Fruit fly (Drosophila melanogaster) whole organism, embryonic: Measurements from ENCODE around the gene CG16953.
A peak's percentile ranks its signal among the peaks of the same experiment; 100 is the strongest.

Experiments
- CG10543 ChIP-seq: fragments of 200-800 bp; sonication (Bioruptor generic); optimal IDR thresholded peaks from 3 replicates; lab custom pipeline; 2017; ENCODE audit warnings: missing biosample characterization, mild to moderate bottlenecking, missing genetic modification characterization, moderate library complexity
- CG10565 ChIP-seq: fragments of 200-800 bp; sonication (Bioruptor generic); optimal IDR thresholded peaks from 3 replicates; lab custom pipeline; 2016; ENCODE audit warnings: missing biosample characterization, mild to moderate bottlenecking, missing genetic modification characterization
- CG11093 ChIP-seq: fragments of 200-800 bp; sonication (Bioruptor generic); IDR thresholded peaks from 3 replicates; pipeline ENCODE4 v1.3.6; 2022; ENCODE audit warnings: missing biosample characterization, missing genetic modification characterization
- CG11504 ChIP-seq: fragments of 200-800 bp; sonication (Bioruptor generic); optimal IDR thresholded peaks from 3 replicates; lab custom pipeline; 2019; ENCODE audit warnings: missing biosample characterization, mild to moderate bottlenecking, missing genetic modification characterization, moderate library complexity
- CG11723 ChIP-seq: fragments of 200-800 bp; sonication (Bioruptor generic); optimal IDR thresholded peaks from 2 replicates; lab custom pipeline; 2017; ENCODE audit warnings: missing biosample characterization, mild to moderate bottlenecking, missing genetic modification characterization
- CG12769 ChIP-seq: fragments of 200-800 bp; sonication (Bioruptor generic); optimal IDR thresholded peaks from 2 replicates; lab custom pipeline; 2019; ENCODE audit warnings: missing biosample characterization, mild to moderate bottlenecking, missing genetic modification characterization, moderate library complexity
- CG13775 ChIP-seq: fragments of 200-800 bp; sonication (Bioruptor generic); optimal IDR thresholded peaks from 3 replicates; lab custom pipeline; 2017; ENCODE audit warnings: missing biosample characterization, mild to moderate bottlenecking, missing genetic modification characterization
- CG14710 ChIP-seq: fragments of 200-800 bp; sonication (Bioruptor generic); optimal IDR thresholded peaks from 3 replicates; lab custom pipeline; 2019; ENCODE audit warnings: missing biosample characterization, mild to moderate bottlenecking, missing genetic modification characterization, moderate library complexity
- CG1603 ChIP-seq: fragments of 200-800 bp; sonication (Bioruptor generic); optimal IDR thresholded peaks from 2 replicates; lab custom pipeline; 2019; ENCODE audit warnings: missing biosample characterization, mild to moderate bottlenecking, missing genetic modification characterization, moderate library complexity
- CG17328 ChIP-seq: fragments of 200-800 bp; sonication (Bioruptor generic); IDR thresholded peaks from 2 replicates; pipeline ENCODE4 v1.3.6; 2022; ENCODE audit warnings: missing biosample characterization, missing genetic modification characterization
- CG17829 ChIP-seq: fragments of 200-800 bp; optimal IDR thresholded peaks from 2 replicates; lab custom pipeline; 2019; ENCODE audit warnings: missing biosample characterization, mild to moderate bottlenecking, missing genetic modification characterization, moderate library complexity
- CG18011 ChIP-seq: fragments of 200-800 bp; sonication (Bioruptor generic); optimal IDR thresholded peaks from 2 replicates; lab custom pipeline; 2017; ENCODE audit warnings: missing biosample characterization, missing genetic modification characterization, mild to moderate bottlenecking, moderate library complexity, missing genotype
- CG18262 ChIP-seq: fragments of 200-800 bp; optimal IDR thresholded peaks from 3 replicates; lab custom pipeline; 2019; ENCODE audit warnings: missing biosample characterization, mild to moderate bottlenecking, missing genetic modification characterization, moderate library complexity
- CG2120 ChIP-seq: fragments of 200-800 bp; sonication (Bioruptor generic); optimal IDR thresholded peaks from 3 replicates; lab custom pipeline; 2016; ENCODE audit warnings: missing biosample characterization, missing genetic modification characterization
- CG2678 ChIP-seq: fragments of 200-800 bp; sonication (Bioruptor generic); optimal IDR thresholded peaks from 3 replicates; lab custom pipeline; 2019; ENCODE audit warnings: missing biosample characterization, mild to moderate bottlenecking, missing genetic modification characterization, moderate library complexity
- CG2875 ChIP-seq: fragments of 200-800 bp; sonication (Bioruptor generic); optimal IDR thresholded peaks from 2 replicates; lab custom pipeline; 2017; ENCODE audit warnings: missing biosample characterization, mild to moderate bottlenecking, missing genetic modification characterization, missing genetic modification reagents
- CG32767 ChIP-seq: fragments of 200-800 bp; sonication (Bioruptor generic); IDR thresholded peaks from 2 replicates; pipeline ENCODE4 v1.3.6; 2022; ENCODE audit warnings: missing biosample characterization, missing genetic modification characterization
- CG34376 ChIP-seq: fragments of 200-800 bp; sonication (Bioruptor generic); optimal IDR thresholded peaks from 2 replicates; lab custom pipeline; 2018; ENCODE audit warnings: missing biosample characterization, mild to moderate bottlenecking, missing genetic modification characterization
- CG3726 ChIP-seq: fragments of 200-800 bp; sonication (Bioruptor generic); IDR thresholded peaks from 3 replicates; pipeline ENCODE4, ENCODE4 v1.3.6; 2022; ENCODE audit warnings: missing biosample characterization, missing genetic modification characterization
- CG4707 ChIP-seq: fragments of 200-800 bp; sonication (Bioruptor generic); optimal IDR thresholded peaks from 2 replicates; lab custom pipeline; 2018; ENCODE audit warnings: missing biosample characterization, mild to moderate bottlenecking, missing genetic modification characterization, moderate library complexity
- CG6765 ChIP-seq: fragments of 200-800 bp; sonication (Bioruptor generic); optimal IDR thresholded peaks from 3 replicates; lab custom pipeline; 2017; ENCODE audit warnings: missing biosample characterization, mild to moderate bottlenecking, missing genetic modification characterization
- CG7271 ChIP-seq: fragments of 200-800 bp; sonication (Bioruptor generic); optimal IDR thresholded peaks from 2 replicates; lab custom pipeline; 2018; ENCODE audit warnings: missing biosample characterization, mild to moderate bottlenecking, missing genetic modification characterization, moderate library complexity
- CG8290 ChIP-seq, 3 experiments: fragments of 200-800 bp; sonication (Bioruptor generic); optimal IDR thresholded peaks; 2 replicates each; lab custom pipeline; 2016 to 2019; ENCODE audit warnings: missing biosample characterization in 3 of 3, missing genetic modification characterization in 3 of 3, mild to moderate bottlenecking in 2 of 3, moderate library complexity in 1 of 3
- Dp ChIP-seq: fragments of 200-800 bp; sonication (Bioruptor generic); optimal IDR thresholded peaks from 2 replicates; lab custom pipeline; 2018; ENCODE audit warnings: missing biosample characterization, mild to moderate bottlenecking, missing genetic modification characterization, moderate library complexity
- Fer3 ChIP-seq: fragments of 200-800 bp; sonication (Bioruptor generic); optimal IDR thresholded peaks from 2 replicates; lab custom pipeline; 2018; ENCODE audit warnings: missing biosample characterization, mild to moderate bottlenecking, missing genetic modification characterization, moderate library complexity
- GATAe ChIP-seq: fragments of 200-800 bp; sonication (Bioruptor generic); conservative IDR thresholded peaks from 2 replicates; pipeline ENCODE4 v1.3.6; 2022; ENCODE audit warnings: missing biosample characterization, missing genetic modification characterization
- Hr78 ChIP-seq, 2 experiments: fragments of 200-800 bp in 1 of 2; fragments of >200 bp in 1 of 2; sonication (Bioruptor generic) in 1 of 2; optimal IDR thresholded peaks; 2 replicates each; lab custom pipeline; 2017 to 2019; ENCODE audit warnings: missing biosample characterization in 2 of 2, missing genetic modification characterization in 2 of 2, mild to moderate bottlenecking in 1 of 2, moderate library complexity in 1 of 2
- Max ChIP-seq: fragments of 200-800 bp; sonication (Bioruptor generic); optimal IDR thresholded peaks from 2 replicates; lab custom pipeline; 2016; ENCODE audit warnings: missing biosample characterization, mild to moderate bottlenecking, missing genetic modification characterization
- Optix ChIP-seq: fragments of 200-800 bp; sonication (Bioruptor generic); IDR thresholded peaks from 3 replicates; pipeline ENCODE4 v1.3.6; 2022; ENCODE audit warnings: missing biosample characterization, missing genetic modification characterization
- Sin3A ChIP-seq: fragments of >200 bp; optimal IDR thresholded peaks from 2 replicates; lab custom pipeline; 2018
- Sry-δ ChIP-seq: fragments of 200-800 bp; sonication (Bioruptor generic); optimal IDR thresholded peaks from 2 replicates; lab custom pipeline; 2016; ENCODE audit warnings: missing biosample characterization, missing genetic modification characterization
- bab2 ChIP-seq: fragments of 200-800 bp; sonication (Bioruptor generic); optimal IDR thresholded peaks from 2 replicates; lab custom pipeline; 2016; ENCODE audit warnings: missing biosample characterization, missing genetic modification characterization
- bcd ChIP-seq: fragments of 200-800 bp; sonication (Bioruptor generic); optimal IDR thresholded peaks from 2 replicates; lab custom pipeline; 2017; ENCODE audit warnings: missing biosample characterization, mild to moderate bottlenecking, missing genetic modification characterization
- cg ChIP-seq: fragments of 200-800 bp; sonication (Bioruptor generic); optimal IDR thresholded peaks from 3 replicates; lab custom pipeline; 2019; ENCODE audit warnings: missing biosample characterization, mild to moderate bottlenecking, missing genetic modification characterization, moderate library complexity
- chif ChIP-seq, 2 experiments: fragments of 200-800 bp; sonication (Bioruptor generic); optimal IDR thresholded peaks; 3 replicates each; lab custom pipeline; 2016; ENCODE audit warnings: missing biosample characterization in 2 of 2, missing genetic modification characterization in 2 of 2
- chm ChIP-seq: fragments of 200-800 bp; sonication (Bioruptor generic); IDR thresholded peaks from 2 replicates; pipeline ENCODE4 v1.3.6; 2022; ENCODE audit warnings: missing biosample characterization, missing genetic modification characterization
- da ChIP-seq: fragments of 200-800 bp; sonication (Bioruptor generic); optimal IDR thresholded peaks from 2 replicates; lab custom pipeline; 2016; ENCODE audit warnings: missing biosample characterization, missing genetic modification characterization
- emc ChIP-seq: fragments of 200-800 bp; sonication (Bioruptor generic); optimal IDR thresholded peaks from 2 replicates; lab custom pipeline; 2016; ENCODE audit warnings: missing biosample characterization, missing genetic modification characterization
- gcm2 ChIP-seq: fragments of 200-800 bp; sonication (Bioruptor generic); optimal IDR thresholded peaks from 2 replicates; lab custom pipeline; 2016; ENCODE audit warnings: missing biosample characterization, missing genetic modification characterization
- grn ChIP-seq: fragments of 200-800 bp; sonication (Bioruptor generic); optimal IDR thresholded peaks from 3 replicates; lab custom pipeline; 2017; ENCODE audit warnings: missing biosample characterization, missing genetic modification characterization
- otp ChIP-seq: fragments of 200-800 bp; sonication (Bioruptor generic); IDR thresholded peaks from 3 replicates; pipeline ENCODE4, ENCODE4 v1.3.6; 2022; ENCODE audit warnings: missing biosample characterization, missing genetic modification characterization
- pfk ChIP-seq: fragments of 200-800 bp; sonication (Bioruptor generic); optimal IDR thresholded peaks from 2 replicates; lab custom pipeline; 2018; ENCODE audit warnings: missing biosample characterization, mild to moderate bottlenecking, missing genetic modification characterization, moderate library complexity
- pzg ChIP-seq: fragments of 200-800 bp; sonication (Bioruptor generic); optimal IDR thresholded peaks from 3 replicates; lab custom pipeline; 2018; ENCODE audit warnings: missing biosample characterization, mild to moderate bottlenecking, missing genetic modification characterization, moderate library complexity
- ranshi ChIP-seq: fragments of 200-800 bp; sonication (Bioruptor generic); IDR thresholded peaks from 2 replicates; pipeline ENCODE4 v1.3.6; 2022; ENCODE audit warnings: missing biosample characterization, missing genetic modification characterization
- rib ChIP-seq: fragments of 200-800 bp; sonication (Bioruptor generic); IDR thresholded peaks from 2 replicates; pipeline ENCODE4 v1.3.6; 2022; ENCODE audit warnings: missing biosample characterization, missing genetic modification characterization
- sisA ChIP-seq: fragments of 200-800 bp; sonication (Bioruptor generic); IDR thresholded peaks from 2 replicates; pipeline ENCODE4 v1.3.6; 2022; ENCODE audit warnings: missing biosample characterization, missing genetic modification characterization
- stwl ChIP-seq: fragments of 200-800 bp; sonication (Bioruptor generic); optimal IDR thresholded peaks from 3 replicates; lab custom pipeline; 2018; ENCODE audit warnings: missing biosample characterization, mild to moderate bottlenecking, missing genetic modification characterization, moderate library complexity
- tx ChIP-seq: fragments of 200-800 bp; sonication (Bioruptor generic); optimal IDR thresholded peaks from 2 replicates; lab custom pipeline; 2016; ENCODE audit warnings: missing biosample characterization, missing genetic modification characterization

The CG16953 gene

DNA sequence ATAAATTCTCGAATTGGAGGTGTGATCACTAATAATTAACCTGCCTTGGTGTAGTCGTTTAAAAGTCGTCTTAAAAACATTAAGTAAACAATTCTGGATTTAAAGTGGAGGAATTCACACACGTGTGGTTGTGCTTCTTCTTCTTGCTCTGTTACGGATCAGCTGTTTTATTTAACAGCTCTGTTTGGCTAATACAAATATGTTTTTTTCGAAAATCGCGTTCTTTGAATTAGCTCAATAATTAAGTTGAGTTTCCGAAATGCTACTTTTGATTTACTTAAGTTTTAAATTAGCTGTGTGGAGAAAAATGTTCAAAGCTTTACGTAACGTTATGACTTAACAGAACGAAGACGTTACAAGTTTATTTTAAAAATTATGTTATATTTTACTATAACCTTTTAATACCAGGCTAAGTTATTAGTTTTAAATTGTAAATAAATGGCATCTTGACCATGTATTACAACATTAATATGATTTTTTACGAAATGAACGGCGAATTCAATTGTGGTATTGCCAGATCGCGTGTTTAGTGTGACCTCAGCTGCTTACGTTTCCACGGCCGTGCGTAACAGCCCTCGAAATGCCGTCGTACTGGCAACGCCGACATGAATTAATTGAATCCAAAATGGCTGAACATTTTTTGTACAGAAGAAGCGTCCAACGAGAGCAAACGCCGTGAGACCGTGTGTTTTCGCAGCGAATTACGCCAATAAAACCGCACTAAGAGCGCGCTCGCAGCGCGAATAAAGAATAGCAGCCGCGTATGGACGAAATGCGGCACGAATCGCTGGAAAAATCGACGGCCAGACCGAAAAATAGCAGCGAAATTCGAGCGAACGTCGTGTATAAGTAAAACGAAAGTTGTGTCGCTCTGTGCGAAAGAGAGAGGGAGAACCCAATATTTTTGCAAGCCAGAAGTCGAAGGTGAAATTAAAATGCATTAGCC lies 7.2 kb upstream of the CG16953 start, which contains the start of the genes Pus1 and bon (continued):
- TF ChIP-seq CG2678 (tag; lab: Kevin White, UChicago) (no peak), emc (GFP tag; lab: Kevin White, UChicago) (no peak), CG4707 (no peak), CG10543 (GFP tag; lab: Kevin White, UChicago) (no peak), CG13775 (no peak), GATAe (GFP tag; lab: Robert Waterston, UW) (no peak), Hr78 (GFP tag; optimal IDR thresholded peaks at IDR 0.05; lab: Kevin White, UChicago) (no peak), CG17328 (GFP tag; lab: Robert Waterston, UW) (no peak; the same call in 1 of the 2 replicates), Max (GFP tag; lab: Kevin White, UChicago) (peak; percentile 38), otp (GFP tag; lab: Robert Waterston, UW) (peak; percentile 1; the same call in 1 of the 3 replicates), Optix (no peak), Dp (GFP tag; lab: Kevin White, UChicago) (peak; percentile 35), CG6765 (no peak), CG17829 (tag; lab: Kevin White, UChicago) (peak; percentile 8), rib (peak; percentile 48; the same call in 1 of the 2 replicates), Fer3 (tag; lab: Kevin White, UChicago) (no peak), CG11093 (GFP tag; lab: Robert Waterston, UW) (no peak), CG3726 (GFP tag; lab: Robert Waterston, UW) (no peak), sisA (GFP tag; lab: Robert Waterston, UW) (peak; percentile 42; the same call in 1 of the 2 replicates), chif (GFP tag; optimal IDR thresholded peaks at IDR 0.05; lab: Kevin White, UChicago) (no peak), CG10565 (no peak), CG8290 (GFP tag; optimal IDR thresholded peaks at IDR 0.05; lab: Kevin White, UChicago) (no peak), CG8290 (tag; optimal IDR thresholded peaks at IDR 0.05; lab: Kevin White, UChicago) (peak in 1 of 2 experiments; percentile 67), tx (GFP tag; lab: Kevin White, UChicago) (peak; percentile 33), bcd (GFP tag; lab: Kevin White, UChicago) (no peak), da (GFP tag; lab: Kevin White, UChicago) (no peak), CG2875 (GFP tag; lab: Kevin White, UChicago) (no peak), CG11723 (GFP tag; lab: Kevin White, UChicago) (no peak), CG18262 (peak; percentile 21), Sin3A (lab: Kevin White, UChicago) (peak; percentile 43), Sry-δ (GFP tag; lab: Kevin White, UChicago) (peak; percentile 39), bab2 (peak; percentile 22), gcm2 (GFP tag; lab: Kevin White, UChicago) (no peak), grn (GFP tag; lab: Kevin White, UChicago) (no peak), stwl (tag; lab: Kevin White, UChicago) (peak; percentile 79), CG7271 (tag; lab: Kevin White, UChicago) (no peak), chm (GFP tag; lab: Robert Waterston, UW) (no peak), CG2120 (peak; percentile 50), CG12769 (no peak), ranshi (GFP tag; lab: Robert Waterston, UW) (no peak), CG34376 (GFP tag; lab: Kevin White, UChicago) (peak; percentile 10), CG14710 (tag; lab: Kevin White, UChicago) (peak; percentile 79), CG32767 (GFP tag; lab: Robert Waterston, UW) (no peak), cg (GFP tag; lab: Kevin White, UChicago) (peak; percentile 86), CG1603 (tag; lab: Kevin White, UChicago) (peak; percentile 67), pzg (GFP tag; lab: Kevin White, UChicago) (peak; percentile 87), pfk (GFP tag; lab: Kevin White, UChicago) (no peak), CG11504 (tag; lab: Kevin White, UChicago) (peak; percentile 29), CG18011 (GFP tag; lab: Kevin White, UChicago) (no peak)
